Fruit fly (Drosophila melanogaster) whole organism, embryonic: ENCODE results near the gene CG10638.

Experiments used
- Atf-2 ChIP-seq: fragments of 200-800 bp; sonication (Bioruptor generic); optimal IDR thresholded peaks from 2 replicates; lab custom pipeline; 2016; ENCODE audit warnings: missing biosample characterization, missing genetic modification characterization
- Blimp-1 ChIP-seq: fragments of 200-800 bp; sonication (Bioruptor generic); optimal IDR thresholded peaks from 3 replicates; lab custom pipeline; 2018; ENCODE audit warnings: missing biosample characterization, missing genetic modification characterization, mild to moderate bottlenecking, moderate library complexity, missing genetic modification reagents
- CG10959 ChIP-seq: fragments of 200-800 bp; sonication (Bioruptor generic); IDR thresholded peaks from 2 replicates; pipeline ENCODE4 v1.3.6; 2022; ENCODE audit warnings: missing biosample characterization, missing genetic modification characterization
- CG11093 ChIP-seq: fragments of 200-800 bp; sonication (Bioruptor generic); IDR thresholded peaks from 3 replicates; pipeline ENCODE4 v1.3.6; 2022; ENCODE audit warnings: missing biosample characterization, missing genetic modification characterization
- CG12104 ChIP-seq: fragments of 200-800 bp; sonication (Bioruptor generic); optimal IDR thresholded peaks from 3 replicates; lab custom pipeline; 2016; ENCODE audit warnings: missing biosample characterization, missing genetic modification characterization
- CG12155 ChIP-seq: fragments of 200-800 bp; sonication (Bioruptor generic); optimal IDR thresholded peaks from 3 replicates; lab custom pipeline; 2016; ENCODE audit warnings: missing biosample characterization, missing genetic modification characterization
- CG12391 ChIP-seq: fragments of 200-800 bp; sonication (Bioruptor generic); optimal IDR thresholded peaks from 3 replicates; lab custom pipeline; 2018; ENCODE audit warnings: missing biosample characterization, mild to moderate bottlenecking, missing genetic modification characterization, moderate library complexity
- CG12769 ChIP-seq: fragments of 200-800 bp; sonication (Bioruptor generic); optimal IDR thresholded peaks from 2 replicates; lab custom pipeline; 2019; ENCODE audit warnings: missing biosample characterization, mild to moderate bottlenecking, missing genetic modification characterization, moderate library complexity
- CG13123 ChIP-seq: fragments of 200-800 bp; sonication (Bioruptor generic); optimal IDR thresholded peaks from 2 replicates; lab custom pipeline; 2016; ENCODE audit warnings: missing biosample characterization, missing genetic modification characterization
- CG13296 ChIP-seq: fragments of 200-800 bp; sonication (Bioruptor generic); optimal IDR thresholded peaks from 3 replicates; lab custom pipeline; 2018; ENCODE audit warnings: missing biosample characterization, mild to moderate bottlenecking, missing genetic modification characterization
- CG13424 ChIP-seq: fragments of 200-800 bp; sonication (Bioruptor generic); optimal IDR thresholded peaks from 2 replicates; lab custom pipeline; 2019; ENCODE audit warnings: missing biosample characterization, mild to moderate bottlenecking, missing genetic modification characterization, moderate library complexity
- CG14710 ChIP-seq: fragments of 200-800 bp; sonication (Bioruptor generic); optimal IDR thresholded peaks from 3 replicates; lab custom pipeline; 2019; ENCODE audit warnings: missing biosample characterization, mild to moderate bottlenecking, missing genetic modification characterization, moderate library complexity
- CG15011 ChIP-seq: fragments of 200-800 bp; sonication (Bioruptor generic); optimal IDR thresholded peaks from 3 replicates; lab custom pipeline; 2018; ENCODE audit warnings: missing biosample characterization, mild to moderate bottlenecking, missing genetic modification characterization
- CG1647 ChIP-seq: fragments of 200-800 bp; sonication (Bioruptor generic); optimal IDR thresholded peaks from 3 replicates; lab custom pipeline; 2016; ENCODE audit warnings: missing biosample characterization, missing genetic modification characterization
- CG16779 ChIP-seq: fragments of 200-800 bp; sonication (Bioruptor generic); IDR thresholded peaks from 2 replicates; pipeline ENCODE4 v1.3.6; 2022; ENCODE audit warnings: missing biosample characterization, missing genetic modification characterization
- CG16813 ChIP-seq: fragments of 200-800 bp; sonication (Bioruptor generic); IDR thresholded peaks from 3 replicates; pipeline ENCODE4 v1.3.6; 2022; ENCODE audit warnings: missing biosample characterization, missing genetic modification characterization; ENCODE audit not compliant: partially characterized antibody
- CG17612 ChIP-seq: fragments of 200-800 bp; sonication (Bioruptor generic); IDR thresholded peaks from 2 replicates; pipeline ENCODE4 v1.3.6; 2022; ENCODE audit warnings: missing biosample characterization, missing genetic modification characterization
- CG30403 ChIP-seq: fragments of 200-800 bp; sonication (Bioruptor generic); optimal IDR thresholded peaks from 3 replicates; lab custom pipeline; 2016; ENCODE audit warnings: missing biosample characterization, missing genetic modification characterization
- CG3838 ChIP-seq: fragments of 200-800 bp; sonication (Bioruptor generic); optimal IDR thresholded peaks from 3 replicates; lab custom pipeline; 2016; ENCODE audit warnings: missing biosample characterization, missing genetic modification characterization
- CG3995 ChIP-seq: fragments of 200-800 bp; sonication (Bioruptor generic); optimal IDR thresholded peaks from 3 replicates; lab custom pipeline; 2016; ENCODE audit warnings: missing biosample characterization, missing genetic modification characterization
- CG4820 ChIP-seq: fragments of 200-800 bp; sonication (Bioruptor generic); optimal IDR thresholded peaks from 3 replicates; lab custom pipeline; 2016; ENCODE audit warnings: missing biosample characterization, missing genetic modification characterization
- CG4854 ChIP-seq: fragments of 200-800 bp; sonication (Bioruptor generic); optimal IDR thresholded peaks from 2 replicates; lab custom pipeline; 2016; ENCODE audit warnings: missing biosample characterization, missing genetic modification characterization, inconsistent platforms
- CG6689 ChIP-seq: fragments of 200-800 bp; sonication (Bioruptor generic); IDR thresholded peaks from 2 replicates; pipeline ENCODE4 v1.3.6; 2022; ENCODE audit warnings: missing biosample characterization, missing genetic modification characterization
- CG7357 ChIP-seq: fragments of 200-800 bp; sonication (Bioruptor generic); IDR thresholded peaks from 3 replicates; pipeline ENCODE4 v1.3.6; 2022; ENCODE audit warnings: missing biosample characterization, missing genetic modification characterization
- CG8281 ChIP-seq: fragments of 200-800 bp; sonication (Bioruptor generic); optimal IDR thresholded peaks from 2 replicates; lab custom pipeline; 2018; ENCODE audit warnings: missing biosample characterization, mild to moderate bottlenecking, missing genetic modification characterization, moderate library complexity
- D ChIP-seq, 2 experiments: fragments of 200-800 bp in 1 of 2; fragments of >200 bp in 1 of 2; sonication (Bioruptor generic) in 1 of 2; optimal IDR thresholded peaks; 2 replicates in 1 of 2; 3 replicates in 1 of 2; lab custom pipeline; 2017; ENCODE audit warnings: mild to moderate bottlenecking in 1 of 2, missing biosample characterization in 1 of 2, missing genetic modification characterization in 1 of 2, missing genetic modification reagents in 1 of 2
- Deaf1 ChIP-seq: fragments of 200-800 bp; optimal IDR thresholded peaks from 3 replicates; lab custom pipeline; 2019; ENCODE audit warnings: missing biosample characterization, mild to moderate bottlenecking, missing genetic modification characterization, moderate library complexity
- ERR ChIP-seq: fragments of 200-800 bp; sonication (Bioruptor generic); optimal IDR thresholded peaks from 2 replicates; lab custom pipeline; 2016; ENCODE audit warnings: missing biosample characterization, missing genetic modification characterization
- Ets97D ChIP-seq: fragments of 200-800 bp; sonication (Bioruptor generic); optimal IDR thresholded peaks from 3 replicates; lab custom pipeline; 2016; ENCODE audit warnings: missing biosample characterization, missing genetic modification characterization
- Fer1 ChIP-seq: fragments of 200-800 bp; sonication (Bioruptor generic); optimal IDR thresholded peaks from 2 replicates; lab custom pipeline; 2017; ENCODE audit warnings: missing biosample characterization, mild to moderate bottlenecking, missing genetic modification characterization
- HmgD ChIP-seq: fragments of 200-800 bp; sonication (Bioruptor generic); optimal IDR thresholded peaks from 3 replicates; lab custom pipeline; 2016; ENCODE audit warnings: missing biosample characterization, missing genetic modification characterization
- Myb ChIP-seq: fragments of 200-800 bp; sonication (Bioruptor generic); optimal IDR thresholded peaks from 2 replicates; lab custom pipeline; 2016; ENCODE audit warnings: missing biosample characterization, missing genetic modification characterization
- Optix ChIP-seq: fragments of 200-800 bp; sonication (Bioruptor generic); IDR thresholded peaks from 3 replicates; pipeline ENCODE4 v1.3.6; 2022; ENCODE audit warnings: missing biosample characterization, missing genetic modification characterization
- Sry-δ ChIP-seq: fragments of 200-800 bp; sonication (Bioruptor generic); optimal IDR thresholded peaks from 2 replicates; lab custom pipeline; 2016; ENCODE audit warnings: missing biosample characterization, missing genetic modification characterization
- Trl ChIP-seq, 3 experiments: fragments of >200 bp in 2 of 3; fragments of 200-800 bp in 1 of 3; sonication (Bioruptor generic) in 1 of 3; optimal IDR thresholded peaks; 2 replicates in 1 of 3; 3 replicates in 2 of 3; lab custom pipeline; 2016 to 2017; ENCODE audit warnings: missing biosample characterization in 1 of 3, missing genetic modification characterization in 1 of 3
- Xrp1 ChIP-seq: fragments of 200-800 bp; sonication (Bioruptor generic); IDR thresholded peaks from 2 replicates; pipeline ENCODE4 v1.3.6; 2022; ENCODE audit warnings: missing biosample characterization, missing genetic modification characterization
- bigmax ChIP-seq: fragments of 200-800 bp; sonication (Bioruptor generic); optimal IDR thresholded peaks from 2 replicates; lab custom pipeline; 2018; ENCODE audit warnings: missing biosample characterization, mild to moderate bottlenecking, missing genetic modification characterization
- bowl ChIP-seq: fragments of 200-800 bp; sonication (Bioruptor generic); IDR thresholded peaks from 2 replicates; pipeline ENCODE4 v1.3.6; 2022; ENCODE audit warnings: missing biosample characterization, missing genetic modification characterization
- cas ChIP-seq: fragments of 200-800 bp; sonication (Bioruptor generic); IDR thresholded peaks from 2 replicates; pipeline ENCODE4 v1.3.6; 2022; ENCODE audit warnings: missing biosample characterization, missing genetic modification characterization
- esg ChIP-seq: fragments of 200-800 bp; sonication (Bioruptor generic); conservative IDR thresholded peaks from 2 replicates; pipeline ENCODE4 v1.3.6; 2022; ENCODE audit warnings: missing biosample characterization, missing genetic modification characterization
- kni ChIP-seq: fragments of 200-800 bp; sonication (Bioruptor generic); optimal IDR thresholded peaks from 3 replicates; lab custom pipeline; 2017; ENCODE audit warnings: mild to moderate bottlenecking, missing biosample characterization, missing genetic modification reagents, missing genetic modification characterization
- lmd ChIP-seq: fragments of 200-800 bp; sonication (Bioruptor generic); IDR thresholded peaks from 2 replicates; pipeline ENCODE4 v1.3.6; 2022; ENCODE audit warnings: missing biosample characterization, missing genetic modification characterization
- nmo ChIP-seq: fragments of 200-800 bp; sonication (Bioruptor generic); optimal IDR thresholded peaks from 2 replicates; lab custom pipeline; 2018; ENCODE audit warnings: missing biosample characterization, mild to moderate bottlenecking, missing genetic modification characterization, moderate library complexity
- org-1 ChIP-seq: fragments of 200-800 bp; sonication (Bioruptor generic); optimal IDR thresholded peaks from 2 replicates; lab custom pipeline; 2017; ENCODE audit warnings: missing biosample characterization, missing genetic modification characterization
- peb ChIP-seq: fragments of 200-800 bp; sonication (Bioruptor generic); IDR thresholded peaks from 2 replicates; pipeline ENCODE4 v1.3.6; 2022; ENCODE audit warnings: missing biosample characterization, missing genetic modification characterization
- pfk ChIP-seq: fragments of 200-800 bp; sonication (Bioruptor generic); optimal IDR thresholded peaks from 2 replicates; lab custom pipeline; 2018; ENCODE audit warnings: missing biosample characterization, mild to moderate bottlenecking, missing genetic modification characterization, moderate library complexity
- unc-4 ChIP-seq: fragments of 200-800 bp; sonication (Bioruptor generic); IDR thresholded peaks from 2 replicates; pipeline ENCODE4 v1.3.6; 2022; ENCODE audit warnings: missing biosample characterization, missing genetic modification characterization; ENCODE audit not compliant: partially characterized antibody
- vnd ChIP-seq: fragments of 200-800 bp; sonication (Bioruptor generic); IDR thresholded peaks from 3 replicates; pipeline ENCODE4 v1.3.6; 2022; ENCODE audit warnings: missing biosample characterization, missing genetic modification characterization; ENCODE audit not compliant: partially characterized antibody
- wor ChIP-seq: fragments of 200-800 bp; sonication (Bioruptor generic); IDR thresholded peaks from 2 replicates; pipeline ENCODE4 v1.3.6; 2022; ENCODE audit warnings: missing biosample characterization, missing genetic modification characterization

Gene CG10638

dm6 chr3L:12526433-12527113, 25.5 kb upstream of the CG10638 start, which contains the start of gene eIF2beta (continued):
- TF ChIP-seq CG3995 (no peak), Blimp-1 (GFP tag; lab: Kevin White, UChicago) (peak; percentile 19), CG1647 (GFP tag; lab: Kevin White, UChicago) (no peak), ERR (GFP tag; lab: Kevin White, UChicago) (no peak), bigmax (peak; percentile 100), D (optimal IDR thresholded peaks at IDR 0.05; lab: Kevin White, UChicago) (no peak), D (GFP tag; optimal IDR thresholded peaks at IDR 0.05; lab: Kevin White, UChicago) (peak; percentile 13), lmd (GFP tag; lab: Robert Waterston, UW) (no peak), esg (GFP tag; lab: Robert Waterston, UW) (no peak), Sry-δ (GFP tag; lab: Kevin White, UChicago) (no peak), nmo (GFP tag; lab: Kevin White, UChicago) (peak; percentile 41), CG4820 (GFP tag; lab: Kevin White, UChicago) (peak; percentile 19), CG6689 (GFP tag; lab: Robert Waterston, UW) (no peak), CG12391 (tag; lab: Kevin White, UChicago) (peak; percentile 44), CG15011 (GFP tag; lab: Kevin White, UChicago) (no peak), CG16779 (GFP tag; lab: Robert Waterston, UW) (no peak), CG17612 (GFP tag; lab: Robert Waterston, UW) (no peak), Atf-2 (GFP tag; lab: Kevin White, UChicago) (peak; percentile 17), CG10959 (GFP tag; lab: Robert Waterston, UW) (no peak), Myb (GFP tag; lab: Kevin White, UChicago) (no peak), Ets97D (no peak), Fer1 (GFP tag; lab: Kevin White, UChicago) (peak; percentile 64), CG30403 (GFP tag; lab: Kevin White, UChicago) (no peak), Xrp1 (GFP tag; lab: Robert Waterston, UW) (peak; percentile 24; the same call in 1 of the 2 replicates), Optix (GFP tag; lab: Robert Waterston, UW) (no peak), peb (GFP tag; lab: Robert Waterston, UW) (no peak), CG11093 (no peak), CG4854 (GFP tag; lab: Kevin White, UChicago) (peak; percentile 26), CG14710 (peak; percentile 64), CG16813 (GFP tag; lab: Robert Waterston, UW) (no peak), CG3838 (GFP tag; lab: Kevin White, UChicago) (no peak), CG13424 (peak; percentile 37), CG8281 (tag; lab: Kevin White, UChicago) (no peak), vnd (GFP tag; lab: Robert Waterston, UW) (no peak), Deaf1 (no peak), cas (GFP tag; lab: Robert Waterston, UW) (no peak), bowl (GFP tag; lab: Robert Waterston, UW) (0 out of 2 replicates have a peak, but pooled peaks have one; percentile 8), pfk (GFP tag; lab: Kevin White, UChicago) (peak; percentile 32), wor (GFP tag; lab: Robert Waterston, UW) (no peak), HmgD (GFP tag; lab: Kevin White, UChicago) (no peak), kni (GFP tag; lab: Kevin White, UChicago) (peak; percentile 79), CG12104 (GFP tag; lab: Kevin White, UChicago) (no peak), unc-4 (GFP tag; lab: Robert Waterston, UW) (no peak), CG7357 (GFP tag; lab: Robert Waterston, UW) (no peak), org-1 (GFP tag; lab: Kevin White, UChicago) (no peak), CG13296 (GFP tag; lab: Kevin White, UChicago) (peak; percentile 64), CG12769 (no peak), CG13123 (no peak), CG12155 (GFP tag; lab: Kevin White, UChicago) (no peak), Trl (optimal IDR thresholded peaks at IDR 0.05; lab: Kevin White, UChicago) (no peak), Trl (GFP tag; optimal IDR thresholded peaks at IDR 0.05; lab: Kevin White, UChicago) (peak; percentile 18)
